Worm (Caenorhabditis elegans) whole organism, young adult: ENCODE results near the gene K09C4.4.

Experiments
- F23B12.7 ChIP-seq: sonication (generic microtip); optimal IDR thresholded peaks from 2 replicates; lab custom pipeline; 2017; ENCODE audit warnings: missing genetic modification characterization, mild to moderate bottlenecking, missing compliant biosample characterization, antibody characterized with exemption, moderate library complexity; ENCODE audit not compliant: insufficient read depth
- F37B4.10 ChIP-seq: fragments of 200-800 bp; sonication (Bioruptor generic); IDR thresholded peaks from 2 replicates; pipeline ENCODE4 v1.3.6; 2022; ENCODE audit warnings: missing genetic modification characterization, missing compliant biosample characterization
- F57C9.4 ChIP-seq: sonication (generic microtip); optimal IDR thresholded peaks from 2 replicates; lab custom pipeline; 2017; ENCODE audit warnings: mild to moderate bottlenecking, missing genetic modification characterization, missing compliant biosample characterization
- K11D2.4 ChIP-seq: fragments of 200-800 bp; sonication (Bioruptor generic); IDR thresholded peaks from 2 replicates; pipeline ENCODE4 v1.3.6; 2022; ENCODE audit warnings: missing genetic modification reagents, missing genetic modification characterization, missing compliant biosample characterization
- K12H6.12 ChIP-seq: fragments of 200-800 bp; sonication (Bioruptor generic); optimal IDR thresholded peaks from 2 replicates; lab custom pipeline; 2018; ENCODE audit warnings: mild to moderate bottlenecking, missing genetic modification characterization, missing compliant biosample characterization
- Y53G8AR.9 ChIP-seq: fragments of 200-800 bp; sonication (Bioruptor generic); conservative IDR thresholded peaks from 2 replicates; pipeline ENCODE4 v1.3.6; 2022; ENCODE audit warnings: missing genetic modification reagents, missing genetic modification characterization, missing compliant biosample characterization
- attf-3 ChIP-seq: fragments of 200-800 bp; sonication (Bioruptor generic); conservative IDR thresholded peaks from 2 replicates; pipeline ENCODE4 v1.3.6; 2022; ENCODE audit warnings: missing genetic modification reagents, missing genetic modification characterization, missing compliant biosample characterization
- attf-5 ChIP-seq: fragments of 200-800 bp; sonication (Bioruptor generic); optimal IDR thresholded peaks from 2 replicates; lab custom pipeline; 2018; ENCODE audit warnings: mild to moderate bottlenecking, missing genetic modification characterization, missing compliant biosample characterization
- ccch-3 ChIP-seq: fragments of 200-800 bp; sonication (Bioruptor generic); optimal IDR thresholded peaks from 2 replicates; lab custom pipeline; 2018; ENCODE audit warnings: mild to moderate bottlenecking, missing genetic modification characterization, missing compliant biosample characterization
- ceh-27 ChIP-seq: fragments of 200-800 bp; sonication (Bioruptor generic); optimal IDR thresholded peaks from 2 replicates; lab custom pipeline; 2018; ENCODE audit warnings: mild to moderate bottlenecking, missing genetic modification characterization, moderate library complexity, missing compliant biosample characterization
- ceh-79 ChIP-seq: sonication (generic microtip); optimal IDR thresholded peaks from 2 replicates; lab custom pipeline; 2017; ENCODE audit warnings: mild to moderate bottlenecking, missing genetic modification characterization, missing compliant biosample characterization
- die-1 ChIP-seq: sonication (generic microtip); optimal IDR thresholded peaks from 2 replicates; lab custom pipeline; 2016; ENCODE audit warnings: missing genotype, mild to moderate bottlenecking, missing genetic modification characterization, missing compliant biosample characterization
- efl-1 ChIP-seq: fragments of 150-350 bp; optimal IDR thresholded peaks from 2 replicates; lab custom pipeline; 2014; ENCODE audit warnings: missing biosample characterization, missing genetic modification reagents, missing genetic modification characterization
- egrh-3 ChIP-seq: fragments of 200-800 bp; sonication (Bioruptor generic); IDR thresholded peaks from 2 replicates; pipeline ENCODE4 v1.3.6; 2022; ENCODE audit warnings: missing genetic modification reagents, missing genetic modification characterization, missing compliant biosample characterization
- gei-17 ChIP-seq: fragments of 200-800 bp; sonication (Bioruptor generic); optimal IDR thresholded peaks from 2 replicates; lab custom pipeline; 2018; ENCODE audit warnings: mild to moderate bottlenecking, missing genetic modification characterization, missing compliant biosample characterization
- him-1 ChIP-seq: sonication (generic microtip); optimal IDR thresholded peaks from 2 replicates; lab custom pipeline; 2016; ENCODE audit warnings: missing genotype, missing genetic modification reagents, missing genetic modification characterization, missing compliant biosample characterization
- hlh-12 ChIP-seq: sonication (generic microtip); optimal IDR thresholded peaks from 2 replicates; lab custom pipeline; 2016; ENCODE audit warnings: missing genetic modification characterization, missing compliant biosample characterization
- let-607 ChIP-seq, 2 experiments: fragments of 200-800 bp in 1 of 2; sonication (Bioruptor generic) in 1 of 2; sonication (generic microtip) in 1 of 2; optimal IDR thresholded peaks; 2 replicates each; lab custom pipeline; 2016 to 2018; ENCODE audit warnings: mild to moderate bottlenecking in 2 of 2, missing compliant biosample characterization in 2 of 2, missing genetic modification characterization in 2 of 2, moderate library complexity in 2 of 2, missing genotype in 1 of 2
- lin-40 ChIP-seq: sonication (generic microtip); optimal IDR thresholded peaks from 2 replicates; lab custom pipeline; 2016; ENCODE audit warnings: missing genetic modification characterization, mild to moderate bottlenecking, missing compliant biosample characterization, missing genotype, missing genetic modification reagents
- lin-54 ChIP-seq: fragments of 200-800 bp; sonication (Bioruptor generic); optimal IDR thresholded peaks from 2 replicates; lab custom pipeline; 2018; ENCODE audit warnings: mild to moderate bottlenecking, missing genetic modification characterization, missing compliant biosample characterization
- madf-10 ChIP-seq: sonication (generic microtip); optimal IDR thresholded peaks from 2 replicates; lab custom pipeline; 2016; ENCODE audit warnings: mild to moderate bottlenecking, missing genetic modification characterization, missing compliant biosample characterization
- madf-6 ChIP-seq: fragments of 200-800 bp; sonication (Bioruptor generic); IDR thresholded peaks from 2 replicates; pipeline ENCODE4 v1.3.6; 2022; ENCODE audit warnings: missing genetic modification reagents, missing genetic modification characterization, missing compliant biosample characterization
- mcd-1 ChIP-seq: fragments of 200-800 bp; sonication (Bioruptor generic); IDR thresholded peaks from 2 replicates; pipeline ENCODE4 v1.3.6; 2022; ENCODE audit warnings: missing genetic modification reagents, missing genetic modification characterization, missing compliant biosample characterization
- mes-4 ChIP-seq: sonication (generic microtip); optimal IDR thresholded peaks from 2 replicates; lab custom pipeline; 2016; ENCODE audit warnings: missing genotype, missing genetic modification characterization, missing compliant biosample characterization
- mxl-1 ChIP-seq: sonication (generic microtip); optimal IDR thresholded peaks from 2 replicates; lab custom pipeline; 2016; ENCODE audit warnings: missing genetic modification characterization, missing compliant biosample characterization
- nfya-1 ChIP-seq: sonication (generic microtip); optimal IDR thresholded peaks from 2 replicates; lab custom pipeline; 2017; ENCODE audit warnings: antibody characterized with exemption, missing compliant biosample characterization, missing genetic modification characterization, borderline replicate concordance; ENCODE audit not compliant: insufficient read depth
- nhr-120 ChIP-seq: fragments of 200-800 bp; sonication (Bioruptor generic); IDR thresholded peaks from 2 replicates; pipeline ENCODE4 v1.3.6; 2022; ENCODE audit warnings: missing genetic modification characterization, missing compliant biosample characterization
- nhr-27 ChIP-seq: fragments of 200-800 bp; sonication (Bioruptor generic); optimal IDR thresholded peaks from 2 replicates; lab custom pipeline; 2018; ENCODE audit warnings: mild to moderate bottlenecking, missing genetic modification characterization, moderate library complexity, missing compliant biosample characterization
- nhr-80 ChIP-seq: sonication (generic microtip); optimal IDR thresholded peaks from 2 replicates; lab custom pipeline; 2016; ENCODE audit warnings: missing genetic modification characterization, missing compliant biosample characterization
- nhr-90 ChIP-seq: sonication (generic microtip); optimal IDR thresholded peaks from 2 replicates; lab custom pipeline; 2016; ENCODE audit warnings: missing genotype, mild to moderate bottlenecking, missing genetic modification characterization, missing compliant biosample characterization
- pbrm-1 ChIP-seq: fragments of 200-800 bp; sonication (Bioruptor generic); IDR thresholded peaks from 2 replicates; pipeline ENCODE4 v1.3.6; 2022; ENCODE audit warnings: missing genetic modification reagents, missing genetic modification characterization, missing compliant biosample characterization
- rcor-1 ChIP-seq: fragments of 200-800 bp; sonication (Bioruptor generic); IDR thresholded peaks from 2 replicates; pipeline ENCODE4 v1.3.6; 2022; ENCODE audit warnings: missing genetic modification reagents, missing genetic modification characterization, missing compliant biosample characterization
- repo-1 ChIP-seq: sonication (generic microtip); optimal IDR thresholded peaks from 2 replicates; lab custom pipeline; 2017; ENCODE audit warnings: mild to moderate bottlenecking, missing genetic modification characterization, missing compliant biosample characterization
- sptf-2 ChIP-seq: fragments of 200-800 bp; sonication (Bioruptor generic); optimal IDR thresholded peaks from 2 replicates; lab custom pipeline; 2018; ENCODE audit warnings: mild to moderate bottlenecking, missing genetic modification characterization, missing compliant biosample characterization
- tbx-9 ChIP-seq: sonication (generic microtip); optimal IDR thresholded peaks from 2 replicates; lab custom pipeline; 2016; ENCODE audit warnings: borderline replicate concordance, missing genetic modification characterization, inconsistent platforms, missing compliant biosample characterization
- unc-62 ChIP-seq: fragments of 150-350 bp; optimal IDR thresholded peaks from 2 replicates; lab custom pipeline; 2014; ENCODE audit warnings: missing biosample characterization, missing genetic modification reagents, missing genetic modification characterization
- ztf-22 ChIP-seq: fragments of 200-800 bp; sonication (Bioruptor generic); optimal IDR thresholded peaks from 2 replicates; lab custom pipeline; 2018; ENCODE audit warnings: mild to moderate bottlenecking, missing genetic modification characterization, moderate library complexity, missing compliant biosample characterization
- ztf-25 ChIP-seq: fragments of 200-800 bp; sonication (Bioruptor generic); IDR thresholded peaks from 2 replicates; pipeline ENCODE4 v1.3.6; 2022; ENCODE audit warnings: missing genetic modification reagents, missing genetic modification characterization, missing compliant biosample characterization

K09C4.4 gene

ce11 chrX:3304068-3304467, 14.8 kb downstream of the K09C4.4 start, which contains the start of gene F11D5.7:
Gene F11D5.7 (plus strand): TSS chrX:3304368.
- TF ChIP-seq nfya-1 (tag; lab: Kevin White, UChicago) (no peak), attf-5 (GFP tag; lab: Kevin White, UChicago) (no peak), madf-6 (GFP tag; lab: Robert Waterston, UW) (no peak), mxl-1 (tag; lab: Kevin White, UChicago) (no peak)

- TF ChIP-seq mes-4 (tag; lab: Kevin White, UChicago), result no peak
- peak; percentile 93 for TF ChIP-seq nhr-80
- no peak for TF ChIP-seq madf-10
- no peak for TF ChIP-seq nfya-1 (tag; lab: Kevin White, UChicago)
These were observed 17.5 kb downstream of the K09C4.4 start for ce11 chrX:3306594-3307296.

ce11 chrX:3310702-3311101, 21.4 kb downstream of the K09C4.4 start:
- TF ChIP-seq die-1 (tag; lab: Kevin White, UChicago) (no peak), ztf-25 (GFP tag; lab: Robert Waterston, UW) (no peak), tbx-9 (no peak), nhr-120 (GFP tag; lab: Robert Waterston, UW) (no peak), ccch-3 (no peak), let-607 (tag; optimal IDR thresholded peaks at IDR 0.05; lab: Kevin White, UChicago) (no peak), mcd-1 (no peak)

ce11 chrX:3313939-3314338, 24.7 kb downstream of the K09C4.4 start:
- TF ChIP-seq nhr-90 (no peak), pbrm-1 (GFP tag; lab: Robert Waterston, UW) (0 out of 2 replicates have a peak, but pooled peaks have one; percentile 7)

- TF ChIP-seq sptf-2 (no peak), lin-54 (GFP tag; lab: Kevin White, UChicago) (no peak), gei-17 (no peak), pbrm-1 (GFP tag; lab: Robert Waterston, UW) (no peak), F23B12.7 (tag; lab: Kevin White, UChicago) (no peak), ztf-22 (GFP tag; lab: Kevin White, UChicago) (no peak), ceh-79 (tag; lab: Kevin White, UChicago) (no peak), rcor-1 (no peak), madf-6 (GFP tag; lab: Robert Waterston, UW) (no peak)
- TF ChIP-seq, all 124 proteins: peak for 0
These were observed 25.7 kb downstream of the K09C4.4 start, which contains the start of gene ddr-2 for ce11 chrX:3315014-3315413. Gene ddr-2 (plus strand): TSS chrX:3315314.

- TF ChIP-seq hlh-12, result no peak
- TF ChIP-seq F57C9.4 (tag; lab: Kevin White, UChicago), result no peak
- TF ChIP-seq Y53G8AR.9 (GFP tag; lab: Robert Waterston, UW), result no peak
- TF ChIP-seq egrh-3 (GFP tag; lab: Robert Waterston, UW), result no peak
- TF ChIP-seq nhr-27, result no peak
- TF ChIP-seq repo-1 (tag; lab: Kevin White, UChicago), result no peak
- TF ChIP-seq unc-62 (GFP tag; lab: Kevin White, UChicago), result no peak
- TF ChIP-seq lin-40 (tag; lab: Kevin White, UChicago), result no peak
- no peak for TF ChIP-seq efl-1 (GFP tag; lab: Kevin White, UChicago)
- no peak for TF ChIP-seq him-1 (tag; lab: Kevin White, UChicago)
- no peak for TF ChIP-seq attf-3
- TF ChIP-seq K12H6.12 (tag; lab: Kevin White, UChicago), result no peak
- TF ChIP-seq F23B12.7 (tag; lab: Kevin White, UChicago), result no peak
- no peak for TF ChIP-seq ceh-27 (GFP tag; lab: Kevin White, UChicago)
- TF ChIP-seq F37B4.10, result no peak
- TF ChIP-seq ccch-3, result no peak
- no peak for TF ChIP-seq K11D2.4 (GFP tag; lab: Robert Waterston, UW)
These were observed 26.8 kb downstream of the K09C4.4 start for ce11 chrX:3315891-3316657.
